Fruit fly (Drosophila melanogaster) whole organism, embryonic: ENCODE data around the gene CG33664.

Experiments used
- ATbp ChIP-seq: fragments of 200-800 bp; sonication (Bioruptor generic); optimal IDR thresholded peaks from 2 replicates; lab custom pipeline; 2017; ENCODE audit warnings: missing biosample characterization, mild to moderate bottlenecking, missing genetic modification characterization, missing genetic modification reagents
- Antp ChIP-seq: fragments of 200-800 bp; sonication (Bioruptor generic); optimal IDR thresholded peaks from 3 replicates; lab custom pipeline; 2016; ENCODE audit warnings: missing biosample characterization, missing genetic modification characterization
- B-H1 ChIP-seq: fragments of 200-800 bp; sonication (Bioruptor generic); IDR thresholded peaks from 3 replicates; pipeline ENCODE4 v1.3.6; 2022; ENCODE audit warnings: missing biosample characterization, missing genetic modification characterization
- CG1024 ChIP-seq: fragments of 200-800 bp; sonication (Bioruptor generic); IDR thresholded peaks from 2 replicates; pipeline ENCODE4 v1.3.6; 2022; ENCODE audit warnings: missing biosample characterization, missing genetic modification characterization
- CG10274 ChIP-seq: fragments of 200-800 bp; sonication (Bioruptor generic); optimal IDR thresholded peaks from 3 replicates; lab custom pipeline; 2017; ENCODE audit warnings: missing biosample characterization, mild to moderate bottlenecking, missing genetic modification characterization
- CG11695 ChIP-seq: fragments of 200-800 bp; sonication (Bioruptor generic); IDR thresholded peaks from 3 replicates; pipeline ENCODE4 v1.3.6; 2022; ENCODE audit warnings: missing biosample characterization, missing genetic modification characterization
- CG12155 ChIP-seq: fragments of 200-800 bp; sonication (Bioruptor generic); optimal IDR thresholded peaks from 3 replicates; lab custom pipeline; 2016; ENCODE audit warnings: missing biosample characterization, missing genetic modification characterization
- CG1529 ChIP-seq: fragments of 200-800 bp; sonication (Bioruptor generic); optimal IDR thresholded peaks from 3 replicates; lab custom pipeline; 2018; ENCODE audit warnings: missing biosample characterization, missing genetic modification characterization
- CG1603 ChIP-seq: fragments of 200-800 bp; sonication (Bioruptor generic); optimal IDR thresholded peaks from 2 replicates; lab custom pipeline; 2019; ENCODE audit warnings: missing biosample characterization, mild to moderate bottlenecking, missing genetic modification characterization, moderate library complexity
- CG17612 ChIP-seq: fragments of 200-800 bp; sonication (Bioruptor generic); IDR thresholded peaks from 2 replicates; pipeline ENCODE4 v1.3.6; 2022; ENCODE audit warnings: missing biosample characterization, missing genetic modification characterization
- CG17802 ChIP-seq: fragments of 200-800 bp; sonication (Bioruptor generic); optimal IDR thresholded peaks from 2 replicates; lab custom pipeline; 2018; ENCODE audit warnings: missing biosample characterization, mild to moderate bottlenecking, missing genetic modification characterization, moderate library complexity
- CG2129 ChIP-seq: fragments of 200-800 bp; sonication (Bioruptor generic); IDR thresholded peaks from 2 replicates; pipeline ENCODE4 v1.3.6; 2022; ENCODE audit warnings: missing biosample characterization, missing genetic modification characterization; ENCODE audit not compliant: partially characterized antibody
- CG2712 ChIP-seq: fragments of 200-800 bp; optimal IDR thresholded peaks from 3 replicates; lab custom pipeline; 2019; ENCODE audit warnings: missing biosample characterization, mild to moderate bottlenecking, missing genetic modification characterization, moderate library complexity
- CG2889 ChIP-seq: fragments of 200-800 bp; sonication (Bioruptor generic); IDR thresholded peaks from 3 replicates; pipeline ENCODE4 v1.3.6; 2022; ENCODE audit warnings: missing biosample characterization, missing genetic modification characterization
- CG34422 ChIP-seq: fragments of 200-800 bp; sonication (Bioruptor generic); IDR thresholded peaks from 3 replicates; pipeline ENCODE4 v1.3.6; 2022; ENCODE audit warnings: missing biosample characterization, missing genetic modification characterization
- CG6254 ChIP-seq: fragments of 200-800 bp; sonication (Bioruptor generic); optimal IDR thresholded peaks from 3 replicates; lab custom pipeline; 2017; ENCODE audit warnings: mild to moderate bottlenecking, missing biosample characterization, missing genetic modification reagents, missing genetic modification characterization
- CG6689 ChIP-seq: fragments of 200-800 bp; sonication (Bioruptor generic); IDR thresholded peaks from 2 replicates; pipeline ENCODE4 v1.3.6; 2022; ENCODE audit warnings: missing biosample characterization, missing genetic modification characterization
- CG8089 ChIP-seq: fragments of 200-800 bp; sonication (Bioruptor generic); optimal IDR thresholded peaks from 3 replicates; lab custom pipeline; 2016; ENCODE audit warnings: missing biosample characterization, missing genetic modification characterization
- CG8281 ChIP-seq: fragments of 200-800 bp; sonication (Bioruptor generic); optimal IDR thresholded peaks from 2 replicates; lab custom pipeline; 2018; ENCODE audit warnings: missing biosample characterization, mild to moderate bottlenecking, missing genetic modification characterization, moderate library complexity
- CG9437 ChIP-seq: fragments of 200-800 bp; sonication (Bioruptor generic); optimal IDR thresholded peaks from 2 replicates; lab custom pipeline; 2018; ENCODE audit warnings: missing biosample characterization, mild to moderate bottlenecking, missing genetic modification characterization
- Dad ChIP-seq: fragments of 200-800 bp; sonication (Bioruptor generic); optimal IDR thresholded peaks from 3 replicates; lab custom pipeline; 2016; ENCODE audit warnings: missing biosample characterization, missing genetic modification characterization
- Dip2 ChIP-seq: fragments of 200-800 bp; sonication (Bioruptor generic); IDR thresholded peaks from 2 replicates; pipeline ENCODE4 v1.3.6; 2022; ENCODE audit warnings: missing biosample characterization, missing genetic modification characterization
- Doc3 ChIP-seq: fragments of 200-800 bp; sonication (Bioruptor generic); IDR thresholded peaks from 3 replicates; pipeline ENCODE4 v1.3.6; 2022; ENCODE audit warnings: missing biosample characterization, missing genetic modification characterization; ENCODE audit not compliant: partially characterized antibody
- Drgx ChIP-seq: fragments of 200-800 bp; sonication (Bioruptor generic); IDR thresholded peaks from 2 replicates; pipeline ENCODE4 v1.3.6; 2022; ENCODE audit warnings: missing biosample characterization, missing genetic modification characterization
- HmgZ ChIP-seq: fragments of 200-800 bp; sonication (Bioruptor generic); optimal IDR thresholded peaks from 2 replicates; lab custom pipeline; 2018; ENCODE audit warnings: missing biosample characterization, mild to moderate bottlenecking, missing genetic modification characterization
- Max ChIP-seq: fragments of 200-800 bp; sonication (Bioruptor generic); optimal IDR thresholded peaks from 2 replicates; lab custom pipeline; 2016; ENCODE audit warnings: missing biosample characterization, mild to moderate bottlenecking, missing genetic modification characterization
- Nf-YB ChIP-seq: fragments of 200-800 bp; sonication (Bioruptor generic); optimal IDR thresholded peaks from 3 replicates; lab custom pipeline; 2019; ENCODE audit warnings: missing biosample characterization, mild to moderate bottlenecking, missing genetic modification characterization, moderate library complexity
- Side ChIP-seq: fragments of 200-800 bp; sonication (Bioruptor generic); optimal IDR thresholded peaks from 2 replicates; lab custom pipeline; 2016; ENCODE audit warnings: missing biosample characterization, missing genetic modification characterization
- Xrp1 ChIP-seq: fragments of 200-800 bp; sonication (Bioruptor generic); IDR thresholded peaks from 2 replicates; pipeline ENCODE4 v1.3.6; 2022; ENCODE audit warnings: missing biosample characterization, missing genetic modification characterization
- ac ChIP-seq: fragments of 200-800 bp; sonication (Bioruptor generic); optimal IDR thresholded peaks from 3 replicates; lab custom pipeline; 2017; ENCODE audit warnings: missing biosample characterization, mild to moderate bottlenecking, missing genetic modification characterization
- ash1 ChIP-seq: fragments of 200-800 bp; sonication (Bioruptor generic); optimal IDR thresholded peaks from 2 replicates; lab custom pipeline; 2018; ENCODE audit warnings: missing biosample characterization, mild to moderate bottlenecking, missing genetic modification characterization
- br ChIP-seq: fragments of >200 bp; optimal IDR thresholded peaks from 2 replicates; lab custom pipeline; 2017
- btn ChIP-seq: fragments of 200-800 bp; sonication (Bioruptor generic); optimal IDR thresholded peaks from 2 replicates; lab custom pipeline; 2016; ENCODE audit warnings: missing biosample characterization, missing genetic modification characterization
- caup ChIP-seq: fragments of 200-800 bp; sonication (Bioruptor generic); optimal IDR thresholded peaks from 3 replicates; lab custom pipeline; 2017; ENCODE audit warnings: missing biosample characterization, mild to moderate bottlenecking, missing genetic modification characterization, moderate library complexity; ENCODE audit not compliant: severe bottlenecking
- cg ChIP-seq: fragments of 200-800 bp; sonication (Bioruptor generic); optimal IDR thresholded peaks from 3 replicates; lab custom pipeline; 2019; ENCODE audit warnings: missing biosample characterization, mild to moderate bottlenecking, missing genetic modification characterization, moderate library complexity
- chm ChIP-seq: fragments of 200-800 bp; sonication (Bioruptor generic); IDR thresholded peaks from 2 replicates; pipeline ENCODE4 v1.3.6; 2022; ENCODE audit warnings: missing biosample characterization, missing genetic modification characterization
- chn ChIP-seq: fragments of 200-800 bp; sonication (Bioruptor generic); optimal IDR thresholded peaks from 2 replicates; lab custom pipeline; 2016; ENCODE audit warnings: missing biosample characterization, missing genetic modification characterization
- da ChIP-seq: fragments of 200-800 bp; sonication (Bioruptor generic); optimal IDR thresholded peaks from 2 replicates; lab custom pipeline; 2016; ENCODE audit warnings: missing biosample characterization, missing genetic modification characterization
- dmrt99B ChIP-seq: fragments of 200-800 bp; sonication (Bioruptor generic); optimal IDR thresholded peaks from 2 replicates; lab custom pipeline; 2018; ENCODE audit warnings: missing biosample characterization, mild to moderate bottlenecking, missing genetic modification characterization, moderate library complexity
- dysf ChIP-seq: fragments of 200-800 bp; sonication (Bioruptor generic); IDR thresholded peaks from 3 replicates; pipeline ENCODE4 v1.3.6; 2022; ENCODE audit warnings: missing biosample characterization, missing genetic modification characterization
- gce ChIP-seq: fragments of 200-800 bp; sonication (Bioruptor generic); IDR thresholded peaks from 3 replicates; pipeline ENCODE4 v1.3.6; 2022; ENCODE audit warnings: missing biosample characterization, missing genetic modification characterization
- gro ChIP-seq: fragments of 200-800 bp; sonication (Bioruptor generic); optimal IDR thresholded peaks from 2 replicates; lab custom pipeline; 2016; ENCODE audit warnings: missing biosample characterization, missing genetic modification characterization
- jigr1 ChIP-seq: fragments of 200-800 bp; sonication (Bioruptor generic); IDR thresholded peaks from 3 replicates; pipeline ENCODE4 v1.3.6; 2022; ENCODE audit warnings: missing biosample characterization, missing genetic modification characterization
- jing ChIP-seq: fragments of 200-800 bp; sonication (Bioruptor generic); optimal IDR thresholded peaks from 2 replicates; lab custom pipeline; 2018; ENCODE audit warnings: missing biosample characterization, mild to moderate bottlenecking, missing genetic modification characterization
- nerfin-1 ChIP-seq: fragments of 200-800 bp; sonication (Bioruptor generic); optimal IDR thresholded peaks from 3 replicates; lab custom pipeline; 2019; ENCODE audit warnings: missing biosample characterization, mild to moderate bottlenecking, missing genetic modification characterization, moderate library complexity
- nerfin-2 ChIP-seq: fragments of 200-800 bp; sonication (Bioruptor generic); IDR thresholded peaks from 2 replicates; pipeline ENCODE4 v1.3.6; 2022; ENCODE audit warnings: missing biosample characterization, missing genetic modification characterization; ENCODE audit not compliant: partially characterized antibody
- rib ChIP-seq: fragments of 200-800 bp; sonication (Bioruptor generic); IDR thresholded peaks from 2 replicates; pipeline ENCODE4 v1.3.6; 2022; ENCODE audit warnings: missing biosample characterization, missing genetic modification characterization
- run ChIP-seq: fragments of 200-800 bp; sonication (Bioruptor generic); optimal IDR thresholded peaks from 3 replicates; lab custom pipeline; 2018; ENCODE audit warnings: missing biosample characterization, mild to moderate bottlenecking, missing genetic modification characterization
- tna ChIP-seq: fragments of 200-800 bp; sonication (Bioruptor generic); IDR thresholded peaks from 2 replicates; pipeline ENCODE4 v1.3.6; 2022; ENCODE audit warnings: missing biosample characterization, missing genetic modification characterization; ENCODE audit not compliant: partially characterized antibody
- unpg ChIP-seq: fragments of 200-800 bp; sonication (Bioruptor generic); optimal IDR thresholded peaks from 3 replicates; lab custom pipeline; 2018; ENCODE audit warnings: missing biosample characterization, mild to moderate bottlenecking, missing genetic modification characterization, moderate library complexity
- zen2 ChIP-seq: fragments of 200-800 bp; sonication (Bioruptor generic); IDR thresholded peaks from 3 replicates; pipeline ENCODE4 v1.3.6; 2022; ENCODE audit warnings: missing biosample characterization, missing genetic modification characterization; ENCODE audit not compliant: partially characterized antibody

CG33664 gene

dm6 chrX:6346926-6347367 is 37.1 kb upstream of the CG33664 start, which contains the start of gene CG3847 (continued):
- TF ChIP-seq CG2712 (tag; lab: Kevin White, UChicago), result peak; percentile 62
- TF ChIP-seq Nf-YB, result no peak
- TF ChIP-seq ash1 (GFP tag; lab: Kevin White, UChicago), result no peak
- no peak for TF ChIP-seq Drgx
- TF ChIP-seq CG12155 (GFP tag; lab: Kevin White, UChicago), result peak; percentile 37
- TF ChIP-seq tna (GFP tag; lab: Robert Waterston, UW), result no peak
- TF ChIP-seq CG2129, result peak; percentile 20; the same call in 1 of the 2 replicates
- no peak for TF ChIP-seq cg
- no peak for TF ChIP-seq CG6254 (GFP tag; lab: Kevin White, UChicago)
- no peak for TF ChIP-seq CG1529 (GFP tag; lab: Kevin White, UChicago)
- 0 out of 3 replicates have a peak, but pooled peaks have one; percentile 22 for TF ChIP-seq Doc3 (GFP tag; lab: Robert Waterston, UW)
- no peak for TF ChIP-seq Dip2 (GFP tag; lab: Robert Waterston, UW)
- TF ChIP-seq CG10274 (GFP tag; lab: Kevin White, UChicago), result no peak
- TF ChIP-seq jigr1 (GFP tag; lab: Robert Waterston, UW), result no peak
- TF ChIP-seq ATbp (GFP tag; lab: Kevin White, UChicago), result peak; percentile 26
- peak; percentile 38; the same call in 1 of the 3 replicates for TF ChIP-seq CG34422
- no peak for TF ChIP-seq CG6689 (GFP tag; lab: Robert Waterston, UW)
- peak; percentile 22 for TF ChIP-seq CG9437 (GFP tag; lab: Kevin White, UChicago)
- no peak for TF ChIP-seq run (tag; lab: Kevin White, UChicago)
- TF ChIP-seq Xrp1, result no peak
- no peak for TF ChIP-seq btn
- no peak for TF ChIP-seq CG1024
- no peak for TF ChIP-seq dmrt99B
- peak; percentile 8 for TF ChIP-seq caup (GFP tag; lab: Kevin White, UChicago)
- no peak; the same call in 2 of the 3 replicates for TF ChIP-seq zen2
- TF ChIP-seq nerfin-2, result peak; percentile 43
- peak; percentile 18 for TF ChIP-seq CG8089 (GFP tag; lab: Kevin White, UChicago)
- no peak for TF ChIP-seq ac (GFP tag; lab: Kevin White, UChicago)
- peak; percentile 19 for TF ChIP-seq unpg (GFP tag; lab: Kevin White, UChicago)
- peak; percentile 27 for TF ChIP-seq da
- peak; percentile 41; the same call in 1 of the 3 replicates for TF ChIP-seq dysf (GFP tag; lab: Robert Waterston, UW)
- peak; percentile 74 for TF ChIP-seq HmgZ (tag; lab: Kevin White, UChicago)
- peak; percentile 64; the same call in 1 of the 2 replicates for TF ChIP-seq chm (GFP tag; lab: Robert Waterston, UW)
- no peak for TF ChIP-seq br (lab: Kevin White, UChicago)
- no peak for TF ChIP-seq CG17612
- no peak for TF ChIP-seq CG2889
- no peak for TF ChIP-seq jing (GFP tag; lab: Kevin White, UChicago)
- TF ChIP-seq CG1603 (tag; lab: Kevin White, UChicago), result peak; percentile 85
- TF ChIP-seq gce (GFP tag; lab: Robert Waterston, UW), result no peak
- TF ChIP-seq CG11695 (GFP tag; lab: Robert Waterston, UW), result 0 out of 3 replicates have a peak, but pooled peaks have one; percentile 20
- TF ChIP-seq Antp (GFP tag; lab: Kevin White, UChicago), result peak; percentile 44
- TF ChIP-seq Max (GFP tag; lab: Kevin White, UChicago), result peak; percentile 13
- TF ChIP-seq CG17802 (tag; lab: Kevin White, UChicago), result no peak
- TF ChIP-seq rib (GFP tag; lab: Robert Waterston, UW), result peak; percentile 59; the same call in 1 of the 2 replicates
- TF ChIP-seq B-H1 (GFP tag; lab: Robert Waterston, UW), result no peak
- no peak for TF ChIP-seq Side (GFP tag; lab: Kevin White, UChicago)
- peak; percentile 69 for TF ChIP-seq gro
- TF ChIP-seq chn (GFP tag; lab: Kevin White, UChicago), result peak; percentile 20
- peak; percentile 18 for TF ChIP-seq Dad (GFP tag; lab: Kevin White, UChicago)
- TF ChIP-seq CG8281 (tag; lab: Kevin White, UChicago), result no peak
- TF ChIP-seq nerfin-1 (tag; lab: Kevin White, UChicago), result no peak
